Worm (Caenorhabditis elegans) whole organism, late embryonic: ENCODE measurements around the gene tag-123.

Experiments
- C38D4.7 ChIP-seq: fragments of 200-800 bp; sonication (Bioruptor generic); optimal IDR thresholded peaks from 2 replicates; lab custom pipeline; 2018; ENCODE audit warnings: mild to moderate bottlenecking, missing genetic modification characterization, moderate library complexity, missing compliant biosample characterization
- K02D7.2 ChIP-seq: sonication (generic microtip); optimal IDR thresholded peaks from 2 replicates; lab custom pipeline; 2017; ENCODE audit warnings: mild to moderate bottlenecking, missing genetic modification characterization, missing compliant biosample characterization
- K09A11.1 ChIP-seq: sonication (generic microtip); optimal IDR thresholded peaks from 2 replicates; lab custom pipeline; 2017; ENCODE audit warnings: antibody characterized with exemption, mild to moderate bottlenecking, missing genetic modification characterization, missing compliant biosample characterization; ENCODE audit not compliant: insufficient read depth
- ceh-18 ChIP-seq: sonication (generic microtip); optimal IDR thresholded peaks from 2 replicates; lab custom pipeline; 2016; ENCODE audit warnings: missing genetic modification characterization, missing compliant biosample characterization
- ceh-19 ChIP-seq: fragments of 200-800 bp; sonication (Bioruptor generic); optimal IDR thresholded peaks from 2 replicates; lab custom pipeline; 2018; ENCODE audit warnings: mild to moderate bottlenecking, missing genetic modification characterization, missing compliant biosample characterization
- ceh-22 ChIP-seq: sonication (generic microtip); optimal IDR thresholded peaks from 2 replicates; lab custom pipeline; 2017; ENCODE audit warnings: missing biosample characterization, missing genetic modification characterization
- ceh-24 ChIP-seq: sonication (generic microtip); optimal IDR thresholded peaks from 2 replicates; lab custom pipeline; 2016; ENCODE audit warnings: mild to moderate bottlenecking, missing genetic modification characterization, missing compliant biosample characterization
- ceh-31 ChIP-seq: sonication (generic microtip); optimal IDR thresholded peaks from 2 replicates; lab custom pipeline; 2016; ENCODE audit warnings: missing genetic modification characterization, missing compliant biosample characterization
- ceh-45 ChIP-seq: fragments of 200-800 bp; sonication (Bioruptor generic); IDR thresholded peaks from 2 replicates; pipeline ENCODE4 v1.3.6; 2022; ENCODE audit warnings: missing genetic modification reagents, missing genetic modification characterization, missing compliant biosample characterization
- dve-1 ChIP-seq: sonication (generic microtip); optimal IDR thresholded peaks from 2 replicates; lab custom pipeline; 2017; ENCODE audit warnings: antibody characterized with exemption, mild to moderate bottlenecking, missing genetic modification characterization, missing compliant biosample characterization
- elt-2 ChIP-seq: sonication (generic microtip); optimal IDR thresholded peaks from 2 replicates; lab custom pipeline; 2016; ENCODE audit warnings: missing genetic modification reagents, missing genetic modification characterization, missing compliant biosample characterization
- fkh-10 ChIP-seq: fragments of 150-350 bp; optimal IDR thresholded peaks from 2 replicates; lab custom pipeline; 2014; ENCODE audit warnings: missing biosample characterization, missing genetic modification reagents, missing genetic modification characterization
- gmeb-2 ChIP-seq: sonication (generic microtip); optimal IDR thresholded peaks from 2 replicates; lab custom pipeline; 2016; ENCODE audit warnings: missing genetic modification characterization, inconsistent platforms, missing compliant biosample characterization
- hlh-15 ChIP-seq: sonication (generic microtip); optimal IDR thresholded peaks from 2 replicates; lab custom pipeline; 2016; ENCODE audit warnings: missing genetic modification characterization, missing compliant biosample characterization
- hlh-30 ChIP-seq: sonication (generic microtip); optimal IDR thresholded peaks from 2 replicates; lab custom pipeline; 2017; ENCODE audit warnings: antibody characterized with exemption, missing genetic modification characterization, missing compliant biosample characterization; ENCODE audit not compliant: insufficient read depth
- hlh-8 ChIP-seq: sonication (generic microtip); optimal IDR thresholded peaks from 2 replicates; lab custom pipeline; 2016; ENCODE audit warnings: missing genotype, missing genetic modification characterization, missing compliant biosample characterization
- mec-3 ChIP-seq: sonication (generic microtip); optimal IDR thresholded peaks from 2 replicates; lab custom pipeline; 2016; ENCODE audit warnings: borderline replicate concordance, missing genetic modification characterization, missing compliant biosample characterization
- nfya-1 ChIP-seq: sonication (generic microtip); optimal IDR thresholded peaks from 2 replicates; lab custom pipeline; 2017; ENCODE audit warnings: missing genetic modification characterization, mild to moderate bottlenecking, missing compliant biosample characterization, antibody characterized with exemption, moderate library complexity
- odd-2 ChIP-seq: sonication (generic microtip); optimal IDR thresholded peaks from 2 replicates; lab custom pipeline; 2017; ENCODE audit warnings: antibody characterized with exemption, mild to moderate bottlenecking, missing genetic modification characterization, missing compliant biosample characterization
- pag-3 ChIP-seq: sonication (generic microtip); optimal IDR thresholded peaks from 2 replicates; lab custom pipeline; 2016; ENCODE audit warnings: missing compliant biosample characterization, missing genetic modification characterization, borderline replicate concordance
- pax-1 ChIP-seq: fragments of 150-350 bp; optimal IDR thresholded peaks from 2 replicates; lab custom pipeline; 2014; ENCODE audit warnings: missing biosample characterization, missing genetic modification characterization
- pqm-1 ChIP-seq: sonication (generic microtip); optimal IDR thresholded peaks from 2 replicates; lab custom pipeline; 2016; ENCODE audit warnings: missing genetic modification characterization, missing compliant biosample characterization
- pros-1 ChIP-seq: fragments of 150-350 bp; optimal IDR thresholded peaks from 2 replicates; lab custom pipeline; 2014; ENCODE audit warnings: missing biosample characterization, missing genetic modification reagents, missing genetic modification characterization
- ref-2 ChIP-seq: sonication (generic microtip); optimal IDR thresholded peaks from 2 replicates; lab custom pipeline; 2016; ENCODE audit warnings: missing genetic modification characterization, missing compliant biosample characterization
- rnt-1 ChIP-seq: sonication (generic microtip); optimal IDR thresholded peaks from 2 replicates; lab custom pipeline; 2016; ENCODE audit warnings: missing genetic modification characterization, missing compliant biosample characterization
- sdc-2 ChIP-seq: sonication (generic microtip); optimal IDR thresholded peaks from 2 replicates; lab custom pipeline; 2016; ENCODE audit warnings: missing genotype, missing genetic modification characterization, missing compliant biosample characterization
- sox-2 ChIP-seq: fragments of 200-800 bp; sonication (Bioruptor generic); IDR thresholded peaks from 2 replicates; pipeline ENCODE4 v1.3.6; 2022; ENCODE audit warnings: missing genetic modification reagents, missing genetic modification characterization, missing compliant biosample characterization
- sox-4 ChIP-seq: sonication (generic microtip); optimal IDR thresholded peaks from 2 replicates; lab custom pipeline; 2017; ENCODE audit warnings: mild to moderate bottlenecking, missing genetic modification characterization, inconsistent platforms, missing compliant biosample characterization
- tbx-2 ChIP-seq: sonication (generic microtip); optimal IDR thresholded peaks from 2 replicates; lab custom pipeline; 2016; ENCODE audit warnings: missing genetic modification characterization, missing compliant biosample characterization
- tbx-7 ChIP-seq: sonication (generic microtip); optimal IDR thresholded peaks from 2 replicates; lab custom pipeline; 2016; ENCODE audit warnings: missing genotype, missing genetic modification characterization, missing compliant biosample characterization
- ttx-3 ChIP-seq: sonication (generic microtip); optimal IDR thresholded peaks from 2 replicates; lab custom pipeline; 2016; ENCODE audit warnings: missing genetic modification reagents, missing genetic modification characterization, missing compliant biosample characterization
- zip-5 ChIP-seq: sonication (generic microtip); optimal IDR thresholded peaks from 2 replicates; lab custom pipeline; 2016; ENCODE audit warnings: missing genetic modification characterization, missing compliant biosample characterization

The tag-123 gene

ce11 chrX:8422020-8422419 is at the start of gene tag-123:
tag-123 (minus strand) TSS chrX:8422055.
- no peak for TF ChIP-seq K09A11.1
- TF ChIP-seq C38D4.7 (GFP tag; lab: Kevin White, UChicago) = no peak
- no peak for TF ChIP-seq ref-2 (tag; lab: Kevin White, UChicago)
- no peak for TF ChIP-seq mec-3 (tag; lab: Kevin White, UChicago)
- no peak for TF ChIP-seq ceh-18
- TF ChIP-seq nfya-1 (tag; lab: Kevin White, UChicago) = peak; percentile 41
- TF ChIP-seq sox-4 = no peak
- TF ChIP-seq ceh-31 (tag; lab: Kevin White, UChicago) = peak; percentile 31
- TF ChIP-seq tbx-2 (tag; lab: Kevin White, UChicago) = peak; percentile 24
- no peak for TF ChIP-seq ceh-24 (tag; lab: Kevin White, UChicago)
- no peak for TF ChIP-seq fkh-10 (GFP tag; lab: Kevin White, UChicago)
- TF ChIP-seq, all 69 proteins: peak for 3

ce11 chrX:8470126-8470772 is 48.4 kb upstream of the tag-123 start, which contains the start of gene mec-10:
mec-10 (minus strand) TSS chrX:8470314.
- TF ChIP-seq nfya-1 (tag; lab: Kevin White, UChicago) (no peak), elt-2 (tag; lab: Kevin White, UChicago) (peak; percentile 34)

ce11 chrX:8463889-8464444 is 42.1 kb upstream of the tag-123 start:
- TF ChIP-seq K02D7.2 (tag; lab: Kevin White, UChicago) = no peak
- TF ChIP-seq hlh-15 = no peak
- no peak for TF ChIP-seq pqm-1 (tag; lab: Kevin White, UChicago)
- TF ChIP-seq pag-3 = no peak
- TF ChIP-seq ceh-18 = no peak
- no peak for TF ChIP-seq ttx-3
- TF ChIP-seq gmeb-2 (tag; lab: Kevin White, UChicago) = no peak
- no peak for TF ChIP-seq pros-1 (tag; lab: Kevin White, UChicago)
- no peak for TF ChIP-seq ceh-22 (tag; lab: Kevin White, UChicago)
- no peak for TF ChIP-seq rnt-1 (tag; lab: Kevin White, UChicago)
- TF ChIP-seq odd-2 (tag; lab: Kevin White, UChicago) = no peak
- TF ChIP-seq mec-3 (tag; lab: Kevin White, UChicago) = no peak
- TF ChIP-seq zip-5 = no peak
- TF ChIP-seq sox-2 (GFP tag; lab: Robert Waterston, UW) = no peak
- TF ChIP-seq hlh-30 (tag; lab: Kevin White, UChicago) = no peak
- no peak for TF ChIP-seq tbx-2 (tag; lab: Kevin White, UChicago)

ce11 chrX:8463085-8463645 is 41.3 kb upstream of the tag-123 start, which contains the start of gene F16F9.4:
F16F9.4 (minus strand) TSS chrX:8463360.
- TF ChIP-seq elt-2 (tag; lab: Kevin White, UChicago) (no peak), K09A11.1 (no peak), hlh-8 (tag; lab: Kevin White, UChicago) (no peak), tbx-7 (tag; lab: Kevin White, UChicago) (no peak), sox-2 (GFP tag; lab: Robert Waterston, UW) (no peak), ceh-19 (GFP tag; lab: Kevin White, UChicago) (no peak), sdc-2 (no peak), pax-1 (tag; lab: Kevin White, UChicago) (no peak), K02D7.2 (tag; lab: Kevin White, UChicago) (no peak), ceh-45 (no peak)

ce11 chrX:8460958-8461357 is 39.1 kb upstream of the tag-123 start:
- no peak for TF ChIP-seq dve-1
- no peak for TF ChIP-seq ceh-24 (tag; lab: Kevin White, UChicago)
- no peak for TF ChIP-seq pag-3
- TF ChIP-seq zip-5 = no peak
